Fruit fly (Drosophila melanogaster) whole organism, embryonic: Measurements from ENCODE around the gene CG13893.

Source experiments
- BtbVII ChIP-seq: fragments of 200-800 bp; sonication (Bioruptor generic); optimal IDR thresholded peaks from 3 replicates; lab custom pipeline; 2017; ENCODE audit warnings: missing biosample characterization, mild to moderate bottlenecking, missing genetic modification characterization
- Gsc ChIP-seq: fragments of 200-800 bp; sonication (Bioruptor generic); IDR thresholded peaks from 2 replicates; pipeline ENCODE4 v1.3.6; 2022; ENCODE audit warnings: missing biosample characterization, missing genetic modification characterization
- ac ChIP-seq: fragments of 200-800 bp; sonication (Bioruptor generic); optimal IDR thresholded peaks from 3 replicates; lab custom pipeline; 2017; ENCODE audit warnings: missing biosample characterization, mild to moderate bottlenecking, missing genetic modification characterization
- chn ChIP-seq: fragments of 200-800 bp; sonication (Bioruptor generic); optimal IDR thresholded peaks from 2 replicates; lab custom pipeline; 2016; ENCODE audit warnings: missing biosample characterization, missing genetic modification characterization
- otp ChIP-seq: fragments of 200-800 bp; sonication (Bioruptor generic); IDR thresholded peaks from 3 replicates; pipeline ENCODE4, ENCODE4 v1.3.6; 2022; ENCODE audit warnings: missing biosample characterization, missing genetic modification characterization
- tap ChIP-seq: fragments of 200-800 bp; optimal IDR thresholded peaks from 3 replicates; lab custom pipeline; 2019; ENCODE audit warnings: missing biosample characterization, mild to moderate bottlenecking, missing genetic modification characterization, moderate library complexity
- unpg ChIP-seq: fragments of 200-800 bp; sonication (Bioruptor generic); optimal IDR thresholded peaks from 3 replicates; lab custom pipeline; 2018; ENCODE audit warnings: missing biosample characterization, mild to moderate bottlenecking, missing genetic modification characterization, moderate library complexity

dm6 chr3L:635529-635928, 31.7 kb upstream of the CG13893 start:
- TF ChIP-seq otp (GFP tag; lab: Robert Waterston, UW) (no peak), unpg (GFP tag; lab: Kevin White, UChicago) (no peak), Gsc (no peak), ac (GFP tag; lab: Kevin White, UChicago) (no peak), chn (GFP tag; lab: Kevin White, UChicago) (no peak), BtbVII (GFP tag; lab: Kevin White, UChicago) (no peak), tap (tag; lab: Kevin White, UChicago) (no peak)
